Fruit fly (Drosophila melanogaster): ENCODE results near the gene Adss.

Adss gene

dm6 chr3R:20832689-20833524 lies 2.5 kb upstream of the Adss start, which contains the start of gene Synd (continued):
- TF ChIP-seq Sox100B (GFP tag; optimal IDR thresholded peaks at IDR 0.05) (no peak), CG12219 (GFP tag; optimal IDR thresholded peaks at IDR 0.05) (no peak), CG18011 (GFP tag; optimal IDR thresholded peaks at IDR 0.05) (peak; percentile 2), twi (tag; optimal IDR thresholded peaks at IDR 0.05) (no peak), dm (GFP tag; optimal IDR thresholded peaks at IDR 0.05) (no peak), CG14965 (GFP tag; optimal IDR thresholded peaks at IDR 0.05; ENCODE audit: borderline replicate concordance) (no peak), zfh2 (GFP tag; optimal IDR thresholded peaks at IDR 0.05) (peak; percentile 10), Awh (GFP tag; IDR thresholded peaks at IDR 0.05) (no peak), btn (GFP tag; optimal IDR thresholded peaks at IDR 0.05) (no peak), CG2120 (GFP tag; optimal IDR thresholded peaks at IDR 0.05) (peak; percentile 53), Fer1 (GFP tag; optimal IDR thresholded peaks at IDR 0.05) (peak; percentile 58), CG33213 (GFP tag; optimal IDR thresholded peaks at IDR 0.05) (no peak), HLH3B (GFP tag; IDR thresholded peaks at IDR 0.05) (no peak), HmgD (GFP tag; optimal IDR thresholded peaks at IDR 0.05) (no peak), Opbp (GFP tag; IDR thresholded peaks at IDR 0.05; ENCODE audit: partially characterized antibody) (no peak), CG31365 (tag; optimal IDR thresholded peaks at IDR 0.05) (no peak), sens-2 (GFP tag; IDR thresholded peaks at IDR 0.05) (no peak), stwl (tag; optimal IDR thresholded peaks at IDR 0.05) (peak; percentile 40), Tbp (GFP tag; optimal IDR thresholded peaks at IDR 0.05) (peak; percentile 19), Sin3A (optimal IDR thresholded peaks at IDR 0.05) (peak; percentile 23), Hand (GFP tag; optimal IDR thresholded peaks at IDR 0.05) (no peak), CG10431 (GFP tag; optimal IDR thresholded peaks at IDR 0.05) (peak; percentile 79), CG2712 (tag; optimal IDR thresholded peaks at IDR 0.05) (peak; percentile 11), CG6175 (GFP tag; IDR thresholded peaks at IDR 0.05) (no peak), exex (tag; optimal IDR thresholded peaks at IDR 0.05) (peak; percentile 39), amos (GFP tag; IDR thresholded peaks at IDR 0.05; ENCODE audit: partially characterized antibody) (peak; percentile 18; the same call in 1 of the 2 replicates), nmo (GFP tag; optimal IDR thresholded peaks at IDR 0.05) (peak; percentile 56), ash1 (GFP tag; optimal IDR thresholded peaks at IDR 0.05) (no peak), CG33557 (GFP tag; optimal IDR thresholded peaks at IDR 0.05) (peak; percentile 10), Rfx (GFP tag; IDR thresholded peaks at IDR 0.05) (peak; percentile 16; the same call in 1 of the 2 replicates), CG32532 (GFP tag; IDR thresholded peaks at IDR 0.05) (peak; percentile 24; the same call in 1 of the 2 replicates), bab2 (GFP tag; optimal IDR thresholded peaks at IDR 0.05) (no peak), CG18476 (GFP tag; optimal IDR thresholded peaks at IDR 0.05) (no peak), CG10274 (GFP tag; optimal IDR thresholded peaks at IDR 0.05) (peak; percentile 97), vvl (GFP tag; IDR thresholded peaks at IDR 0.05) (0 out of 2 replicates have a peak, but pooled peaks have one; percentile 6), NfI (GFP tag; optimal IDR thresholded peaks at IDR 0.05) (no peak), sug (tag; optimal IDR thresholded peaks at IDR 0.05) (peak; percentile 18), Stat92E (GFP tag; optimal IDR thresholded peaks at IDR 0.05) (peak in 1 of 3 experiments; percentile 40), NC2β (GFP tag; optimal IDR thresholded peaks at IDR 0.05) (no peak), Meics (GFP tag; optimal IDR thresholded peaks at IDR 0.05) (peak; percentile 49), CG11695 (GFP tag; IDR thresholded peaks at IDR 0.05) (0 out of 3 replicates have a peak, but pooled peaks have one; percentile 31), CG8388 (GFP tag; optimal IDR thresholded peaks at IDR 0.05) (peak; percentile 4), B-H1 (GFP tag; IDR thresholded peaks at IDR 0.05) (no peak), CG7357 (GFP tag; IDR thresholded peaks at IDR 0.05) (peak; percentile 24; the same call in 1 of the 3 replicates), CG18764 (GFP tag; optimal IDR thresholded peaks at IDR 0.05) (no peak), tio (GFP tag; optimal IDR thresholded peaks at IDR 0.05) (no peak), vfl (GFP tag; optimal IDR thresholded peaks at IDR 0.05) (no peak), CG11456 (GFP tag; IDR thresholded peaks at IDR 0.05) (no peak), peb (GFP tag; IDR thresholded peaks at IDR 0.05) (no peak)
